Worm (Caenorhabditis elegans) whole organism, late embryonic: Measurements from ENCODE around the gene T06D8.9.
A peak's percentile ranks its signal among the peaks of the same experiment; 100 is the strongest.

Experiments
- F13H6.1 ChIP-seq: sonication (generic microtip); optimal IDR thresholded peaks from 2 replicates; lab custom pipeline; 2016; ENCODE audit warnings: missing genetic modification characterization, missing compliant biosample characterization
- K02D7.2 ChIP-seq: sonication (generic microtip); optimal IDR thresholded peaks from 2 replicates; lab custom pipeline; 2017; ENCODE audit warnings: mild to moderate bottlenecking, missing genetic modification characterization, missing compliant biosample characterization
- K09A11.1 ChIP-seq: sonication (generic microtip); optimal IDR thresholded peaks from 2 replicates; lab custom pipeline; 2017; ENCODE audit warnings: antibody characterized with exemption, mild to moderate bottlenecking, missing genetic modification characterization, missing compliant biosample characterization; ENCODE audit not compliant: insufficient read depth
- T23F11.4 ChIP-seq: fragments of 200-800 bp; sonication (Bioruptor generic); optimal IDR thresholded peaks from 2 replicates; lab custom pipeline; 2018; ENCODE audit warnings: mild to moderate bottlenecking, missing genetic modification characterization, missing compliant biosample characterization
- Y22D7AL.16 ChIP-seq: sonication (generic microtip); optimal IDR thresholded peaks from 2 replicates; lab custom pipeline; 2016; ENCODE audit warnings: missing genetic modification characterization, missing compliant biosample characterization
- ahr-1 ChIP-seq: sonication (generic microtip); optimal IDR thresholded peaks from 2 replicates; lab custom pipeline; 2016; ENCODE audit warnings: missing genetic modification characterization, missing compliant biosample characterization
- ama-1 ChIP-seq: fragments of 150-350 bp; optimal IDR thresholded peaks from 2 replicates; lab custom pipeline; 2014
- ceh-18 ChIP-seq: sonication (generic microtip); optimal IDR thresholded peaks from 2 replicates; lab custom pipeline; 2016; ENCODE audit warnings: missing genetic modification characterization, missing compliant biosample characterization
- ceh-2 ChIP-seq: sonication (generic microtip); optimal IDR thresholded peaks from 2 replicates; lab custom pipeline; 2016; ENCODE audit warnings: missing genotype, missing genetic modification characterization, missing compliant biosample characterization
- ceh-22 ChIP-seq: sonication (generic microtip); optimal IDR thresholded peaks from 2 replicates; lab custom pipeline; 2017; ENCODE audit warnings: missing biosample characterization, missing genetic modification characterization
- ceh-9 ChIP-seq: sonication (generic microtip); optimal IDR thresholded peaks from 2 replicates; lab custom pipeline; 2016; ENCODE audit warnings: mild to moderate bottlenecking, missing genetic modification characterization, inconsistent platforms, missing compliant biosample characterization
- dve-1 ChIP-seq: sonication (generic microtip); optimal IDR thresholded peaks from 2 replicates; lab custom pipeline; 2017; ENCODE audit warnings: antibody characterized with exemption, mild to moderate bottlenecking, missing genetic modification characterization, missing compliant biosample characterization
- elt-2 ChIP-seq: sonication (generic microtip); optimal IDR thresholded peaks from 2 replicates; lab custom pipeline; 2016; ENCODE audit warnings: missing genetic modification reagents, missing genetic modification characterization, missing compliant biosample characterization
- ets-4 ChIP-seq: sonication (generic microtip); optimal IDR thresholded peaks from 2 replicates; lab custom pipeline; 2016; ENCODE audit warnings: missing genetic modification characterization, missing compliant biosample characterization
- gmeb-2 ChIP-seq: sonication (generic microtip); optimal IDR thresholded peaks from 2 replicates; lab custom pipeline; 2016; ENCODE audit warnings: missing genetic modification characterization, inconsistent platforms, missing compliant biosample characterization
- hlh-13 ChIP-seq: fragments of 200-800 bp; sonication (Bioruptor generic); optimal IDR thresholded peaks from 2 replicates; lab custom pipeline; 2018; ENCODE audit warnings: mild to moderate bottlenecking, missing genetic modification characterization, missing compliant biosample characterization
- hlh-15 ChIP-seq: sonication (generic microtip); optimal IDR thresholded peaks from 2 replicates; lab custom pipeline; 2016; ENCODE audit warnings: missing genetic modification characterization, missing compliant biosample characterization
- hlh-30 ChIP-seq: sonication (generic microtip); optimal IDR thresholded peaks from 2 replicates; lab custom pipeline; 2017; ENCODE audit warnings: antibody characterized with exemption, missing genetic modification characterization, missing compliant biosample characterization; ENCODE audit not compliant: insufficient read depth
- hlh-6 ChIP-seq: sonication (generic microtip); optimal IDR thresholded peaks from 2 replicates; lab custom pipeline; 2016; ENCODE audit warnings: missing genotype, missing genetic modification characterization, missing compliant biosample characterization
- hlh-8 ChIP-seq: sonication (generic microtip); optimal IDR thresholded peaks from 2 replicates; lab custom pipeline; 2016; ENCODE audit warnings: missing genotype, missing genetic modification characterization, missing compliant biosample characterization
- nfya-1 ChIP-seq: sonication (generic microtip); optimal IDR thresholded peaks from 2 replicates; lab custom pipeline; 2017; ENCODE audit warnings: missing genetic modification characterization, mild to moderate bottlenecking, missing compliant biosample characterization, antibody characterized with exemption, moderate library complexity
- nhr-232 ChIP-seq: sonication (generic microtip); optimal IDR thresholded peaks from 2 replicates; lab custom pipeline; 2016; ENCODE audit warnings: missing genetic modification characterization, missing compliant biosample characterization
- npax-4 ChIP-seq: sonication (generic microtip); optimal IDR thresholded peaks from 2 replicates; lab custom pipeline; 2016; ENCODE audit warnings: missing genetic modification characterization, missing compliant biosample characterization
- pha-4 ChIP-seq: fragments of 150-350 bp; optimal IDR thresholded peaks from 2 replicates; lab custom pipeline; 2018; ENCODE audit warnings: missing biosample characterization, missing genetic modification reagents, missing genetic modification characterization
- pros-1 ChIP-seq: fragments of 150-350 bp; optimal IDR thresholded peaks from 2 replicates; lab custom pipeline; 2014; ENCODE audit warnings: missing biosample characterization, missing genetic modification reagents, missing genetic modification characterization
- ref-2 ChIP-seq: sonication (generic microtip); optimal IDR thresholded peaks from 2 replicates; lab custom pipeline; 2016; ENCODE audit warnings: missing genetic modification characterization, missing compliant biosample characterization
- sdc-2 ChIP-seq: sonication (generic microtip); optimal IDR thresholded peaks from 2 replicates; lab custom pipeline; 2016; ENCODE audit warnings: missing genotype, missing genetic modification characterization, missing compliant biosample characterization
- sox-2 ChIP-seq: fragments of 200-800 bp; sonication (Bioruptor generic); IDR thresholded peaks from 2 replicates; pipeline ENCODE4 v1.3.6; 2022; ENCODE audit warnings: missing genetic modification reagents, missing genetic modification characterization, missing compliant biosample characterization
- sox-4 ChIP-seq: sonication (generic microtip); optimal IDR thresholded peaks from 2 replicates; lab custom pipeline; 2017; ENCODE audit warnings: mild to moderate bottlenecking, missing genetic modification characterization, inconsistent platforms, missing compliant biosample characterization
- syd-9 ChIP-seq: sonication (generic microtip); optimal IDR thresholded peaks from 2 replicates; lab custom pipeline; 2016; ENCODE audit warnings: mild to moderate bottlenecking, missing genetic modification characterization, moderate library complexity, missing compliant biosample characterization
- tbx-2 ChIP-seq: sonication (generic microtip); optimal IDR thresholded peaks from 2 replicates; lab custom pipeline; 2016; ENCODE audit warnings: missing genetic modification characterization, missing compliant biosample characterization
- unc-42 ChIP-seq: sonication (generic microtip); optimal IDR thresholded peaks from 2 replicates; lab custom pipeline; 2016; ENCODE audit warnings: missing genotype, missing genetic modification characterization, missing compliant biosample characterization
- zip-5 ChIP-seq: sonication (generic microtip); optimal IDR thresholded peaks from 2 replicates; lab custom pipeline; 2016; ENCODE audit warnings: missing genetic modification characterization, missing compliant biosample characterization

T06D8.9 gene

ce11 chrII:11202581-11203271 is 36.7 kb upstream of the T06D8.9 start, which contains the start of gene srap-1:
srap-1 (plus strand) TSS chrII:11203221.
- TF ChIP-seq nhr-232 (tag; lab: Kevin White, UChicago) = no peak
- TF ChIP-seq, all 69 proteins: peak for 0

- TF ChIP-seq ceh-22 (tag; lab: Kevin White, UChicago) = no peak
- TF ChIP-seq tbx-2 (tag; lab: Kevin White, UChicago) = no peak
- no peak for TF ChIP-seq pros-1 (tag; lab: Kevin White, UChicago)
- TF ChIP-seq ref-2 (tag; lab: Kevin White, UChicago) = no peak
- TF ChIP-seq ceh-2 (tag; lab: Kevin White, UChicago) = no peak
Measured at ce11 chrII:11204731-11205130, 34.7 kb upstream of the T06D8.9 start.

- TF ChIP-seq elt-2 (tag; lab: Kevin White, UChicago) (no peak), ceh-9 (tag; lab: Kevin White, UChicago) (no peak), unc-42 (no peak), npax-4 (tag; lab: Kevin White, UChicago) (no peak), sox-4 (tag; lab: Kevin White, UChicago) (no peak), syd-9 (tag; lab: Kevin White, UChicago) (no peak), ceh-18 (no peak), Y22D7AL.16 (tag; lab: Kevin White, UChicago) (no peak), F13H6.1 (no peak), T23F11.4 (GFP tag; lab: Kevin White, UChicago) (no peak), hlh-15 (tag; lab: Kevin White, UChicago) (no peak), gmeb-2 (tag; lab: Kevin White, UChicago) (no peak), hlh-30 (tag; lab: Kevin White, UChicago) (no peak), sdc-2 (tag; lab: Kevin White, UChicago) (no peak)
- TF ChIP-seq, all 69 proteins: peak for 0
Measured at ce11 chrII:11205783-11206182, 33.6 kb upstream of the T06D8.9 start.

DNA sequence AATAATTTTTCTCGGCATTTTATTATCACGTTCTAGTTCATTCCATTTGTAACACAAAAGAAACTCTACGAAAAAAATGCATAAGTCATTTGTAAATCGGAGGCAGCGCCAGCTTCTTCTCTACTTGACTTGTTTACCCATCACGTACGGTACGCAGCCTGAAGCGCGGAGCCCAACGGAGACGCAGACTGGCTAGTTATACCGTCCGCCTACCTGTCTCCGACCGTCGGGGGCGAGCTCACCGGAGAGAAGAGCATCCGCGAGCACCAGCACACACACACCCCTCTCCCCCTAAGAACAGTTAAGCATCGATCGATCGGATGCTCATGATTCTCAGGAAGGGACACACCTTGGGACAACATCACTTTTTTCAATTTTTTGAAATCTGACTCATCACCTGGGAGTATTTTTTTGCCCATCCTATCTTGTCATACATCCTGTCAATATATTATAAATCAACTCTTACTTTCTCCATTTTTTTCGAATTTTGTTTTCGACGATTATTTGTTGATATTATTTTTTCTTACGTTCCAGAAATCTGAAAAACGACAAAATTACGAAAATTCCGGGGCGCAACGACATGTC is 17.5 kb upstream of the T06D8.9 start, which contains the start of gene plpr-1:
Gene plpr-1 (plus strand): TSS at position 535 of the 585 bp plus-strand sequence.
- TF ChIP-seq ets-4 (tag; lab: Kevin White, UChicago) (peak; percentile 19), ahr-1 (tag; lab: Kevin White, UChicago) (no peak)

- TF ChIP-seq syd-9 (tag; lab: Kevin White, UChicago) (no peak), sox-2 (GFP tag; lab: Robert Waterston, UW) (no peak), K02D7.2 (tag; lab: Kevin White, UChicago) (no peak), dve-1 (tag; lab: Kevin White, UChicago) (peak; percentile 17), pha-4 (tag; lab: Kevin White, UChicago) (no peak), nfya-1 (tag; lab: Kevin White, UChicago) (peak; percentile 50), ama-1 (lab: Kevin White, UChicago) (peak; percentile 88)
Measured at ce11 chrII:11224045-11224481, 15.3 kb upstream of the T06D8.9 start.

DNA sequence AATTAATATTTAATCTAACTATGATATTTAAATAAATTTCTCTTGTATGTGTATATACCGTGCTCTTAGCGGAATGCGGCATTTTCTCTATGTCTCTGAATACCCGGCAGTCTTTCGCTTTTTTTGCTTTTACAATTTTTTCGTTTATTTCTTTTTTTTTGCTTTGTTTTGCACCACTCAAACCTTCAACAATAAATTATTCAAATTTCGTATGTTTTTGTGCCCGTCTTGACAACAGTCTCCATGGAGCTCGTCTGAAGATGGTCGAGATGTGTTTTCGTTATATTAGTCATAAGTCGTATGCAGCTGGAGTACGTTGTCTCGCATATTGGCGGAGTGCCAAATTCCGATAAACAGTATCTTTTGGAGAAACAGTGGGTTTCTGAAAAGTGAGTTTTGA is 13.0 kb upstream of the T06D8.9 start, which contains the start of gene T06D8.2:
Gene T06D8.2 (plus strand): TSS at position 301 of the 400 bp plus-strand sequence.
- no peak for TF ChIP-seq hlh-8 (tag; lab: Kevin White, UChicago)
- no peak for TF ChIP-seq ama-1 (lab: Kevin White, UChicago)
- TF ChIP-seq K09A11.1 (tag; lab: Kevin White, UChicago) = no peak
- TF ChIP-seq hlh-13 = no peak
- no peak for TF ChIP-seq hlh-6
- TF ChIP-seq zip-5 (tag; lab: Kevin White, UChicago) = no peak
- TF ChIP-seq nfya-1 (tag; lab: Kevin White, UChicago) = no peak
- TF ChIP-seq sox-2 (GFP tag; lab: Robert Waterston, UW) = no peak
- TF ChIP-seq, all 69 proteins: peak for 0
